Fruit fly (Drosophila melanogaster) whole organism, prepupa: ENCODE results near the gene CG1571.
A peak's percentile ranks its signal among the peaks of the same experiment; 100 is the strongest.

Experiments
- Blimp-1 ChIP-seq: fragments of 200-800 bp; sonication (Bioruptor generic); optimal IDR thresholded peaks from 3 replicates; lab custom pipeline; 2017; ENCODE audit warnings: missing biosample characterization, missing genetic modification characterization, mild to moderate bottlenecking, moderate library complexity, missing genetic modification reagents
- CG10669 ChIP-seq: fragments of 200-800 bp; sonication (Bioruptor generic); optimal IDR thresholded peaks from 3 replicates; lab custom pipeline; 2018; ENCODE audit warnings: missing biosample characterization, mild to moderate bottlenecking, missing genetic modification characterization, moderate library complexity
- CG11294 ChIP-seq: fragments of 200-800 bp; sonication (Bioruptor generic); IDR thresholded peaks from 2 replicates; pipeline ENCODE4 v1.3.6; 2022; ENCODE audit warnings: missing biosample characterization, missing genetic modification characterization
- CG11762 ChIP-seq: fragments of 200-800 bp; sonication (Bioruptor generic); optimal IDR thresholded peaks from 3 replicates; lab custom pipeline; 2016; ENCODE audit warnings: missing biosample characterization, missing genetic modification characterization; ENCODE audit not compliant: insufficient read depth
- CG11902 ChIP-seq: fragments of 200-800 bp; sonication (Bioruptor generic); optimal IDR thresholded peaks from 3 replicates; lab custom pipeline; 2016; ENCODE audit warnings: missing biosample characterization, missing genetic modification characterization
- CG15336 ChIP-seq: fragments of 200-800 bp; sonication (Bioruptor generic); IDR thresholded peaks from 2 replicates; pipeline ENCODE4 v1.3.6; 2022; ENCODE audit warnings: missing biosample characterization, missing genetic modification characterization
- CG16779 ChIP-seq: fragments of 200-800 bp; sonication (Bioruptor generic); optimal IDR thresholded peaks from 3 replicates; lab custom pipeline; 2017; ENCODE audit warnings: missing biosample characterization, mild to moderate bottlenecking, missing genetic modification characterization
- CG3032 ChIP-seq: fragments of 200-800 bp; optimal IDR thresholded peaks from 2 replicates; lab custom pipeline; 2019; ENCODE audit warnings: missing biosample characterization, mild to moderate bottlenecking, missing genetic modification characterization, moderate library complexity
- CG31627 ChIP-seq: fragments of 200-800 bp; sonication (Bioruptor generic); optimal IDR thresholded peaks from 3 replicates; lab custom pipeline; 2016; ENCODE audit warnings: missing biosample characterization, missing genetic modification characterization
- CG34406 ChIP-seq: fragments of 200-800 bp; sonication (Bioruptor generic); optimal IDR thresholded peaks from 3 replicates; lab custom pipeline; 2016; ENCODE audit warnings: missing biosample characterization, missing genetic modification characterization
- CG6276 ChIP-seq: fragments of 200-800 bp; sonication (Bioruptor generic); optimal IDR thresholded peaks from 2 replicates; lab custom pipeline; 2017; ENCODE audit warnings: missing biosample characterization, mild to moderate bottlenecking, missing genetic modification characterization
- CG6792 ChIP-seq: fragments of 200-800 bp; sonication (Bioruptor generic); optimal IDR thresholded peaks from 3 replicates; lab custom pipeline; 2016; ENCODE audit warnings: missing biosample characterization, missing genetic modification characterization
- CG8119 ChIP-seq: fragments of 200-800 bp; sonication (Bioruptor generic); IDR thresholded peaks from 3 replicates; pipeline ENCODE4 v1.3.6; 2022; ENCODE audit warnings: missing biosample characterization, missing genetic modification characterization
- CG8632 ChIP-seq: fragments of 200-800 bp; sonication (Bioruptor generic); optimal IDR thresholded peaks from 3 replicates; lab custom pipeline; 2016; ENCODE audit warnings: missing biosample characterization, missing genetic modification characterization
- Eip78C ChIP-seq: fragments of 200-800 bp; sonication (Bioruptor generic); peaks from one replicate; lab custom pipeline; 2016; ENCODE audit warnings: missing biosample characterization, missing genetic modification characterization
- Eip93F ChIP-seq: fragments of 200-800 bp; sonication (Bioruptor generic); optimal IDR thresholded peaks from 2 replicates; lab custom pipeline; 2016; ENCODE audit warnings: missing biosample characterization, mild to moderate bottlenecking, missing genetic modification characterization
- Ets96B ChIP-seq: fragments of 200-800 bp; optimal IDR thresholded peaks from 2 replicates; lab custom pipeline; 2019; ENCODE audit warnings: missing biosample characterization, mild to moderate bottlenecking, missing genetic modification characterization, moderate library complexity
- Hr39 ChIP-seq: fragments of 200-800 bp; sonication (Bioruptor generic); optimal IDR thresholded peaks from 2 replicates; lab custom pipeline; 2016; ENCODE audit warnings: missing biosample characterization, missing genetic modification characterization
- Sox14 ChIP-seq: fragments of 200-800 bp; sonication (Bioruptor generic); optimal IDR thresholded peaks from 3 replicates; lab custom pipeline; 2016; ENCODE audit warnings: missing biosample characterization, missing genetic modification characterization
- Sox15 ChIP-seq: fragments of 200-800 bp; sonication (Bioruptor generic); optimal IDR thresholded peaks from 3 replicates; lab custom pipeline; 2016; ENCODE audit warnings: missing biosample characterization, missing genetic modification characterization
- achi ChIP-seq: fragments of 200-800 bp; sonication (Bioruptor generic); optimal IDR thresholded peaks from 3 replicates; lab custom pipeline; 2016; ENCODE audit warnings: missing biosample characterization, missing genetic modification characterization
- cyc ChIP-seq: fragments of 200-800 bp; sonication (Bioruptor generic); optimal IDR thresholded peaks from 3 replicates; lab custom pipeline; 2016; ENCODE audit warnings: missing biosample characterization, missing genetic modification characterization
- dac ChIP-seq: fragments of 200-800 bp; sonication (Bioruptor generic); optimal IDR thresholded peaks from 2 replicates; lab custom pipeline; 2017; ENCODE audit warnings: missing biosample characterization, mild to moderate bottlenecking, missing genetic modification characterization
- eg ChIP-seq: fragments of 200-800 bp; sonication (Bioruptor generic); IDR thresholded peaks from 3 replicates; pipeline ENCODE4 v1.3.6; 2022; ENCODE audit warnings: missing biosample characterization, missing genetic modification characterization
- fd85E ChIP-seq: fragments of 200-800 bp; sonication (Bioruptor generic); optimal IDR thresholded peaks from 3 replicates; lab custom pipeline; 2016; ENCODE audit warnings: missing biosample characterization, missing genetic modification characterization
- fkh ChIP-seq: fragments of 200-800 bp; sonication (Bioruptor generic); optimal IDR thresholded peaks from 3 replicates; lab custom pipeline; 2017; ENCODE audit warnings: missing biosample characterization, mild to moderate bottlenecking, missing genetic modification characterization, moderate library complexity
- net ChIP-seq: fragments of 200-800 bp; sonication (Bioruptor generic); optimal IDR thresholded peaks from 3 replicates; lab custom pipeline; 2016; ENCODE audit warnings: missing biosample characterization, missing genetic modification characterization
- ss ChIP-seq, 2 experiments: fragments of 200-800 bp; sonication (Bioruptor generic); optimal IDR thresholded peaks; 2 replicates in 1 of 2; 3 replicates in 1 of 2; lab custom pipeline; 2017 to 2018; ENCODE audit warnings: mild to moderate bottlenecking in 2 of 2, missing biosample characterization in 2 of 2, missing genetic modification characterization in 2 of 2, moderate library complexity in 1 of 2
- svp ChIP-seq: fragments of 200-800 bp; sonication (Bioruptor generic); peaks from one replicate; lab custom pipeline; 2016; ENCODE audit warnings: missing biosample characterization, missing genetic modification characterization
- topi ChIP-seq: fragments of 200-800 bp; sonication (Bioruptor generic); optimal IDR thresholded peaks from 3 replicates; lab custom pipeline; 2016; ENCODE audit warnings: missing biosample characterization, missing genetic modification characterization

The CG1571 gene

dm6 chrX:8075300-8075927 is at the start of gene CG1571, which contains the start of gene Upf2:
Gene CG1571, plus strand, starts transcription at chrX:8075877.
Gene Upf2, minus strand, starts transcription at chrX:8075466.
- no peak for TF ChIP-seq CG15336 (GFP tag; lab: Robert Waterston, UW)
- TF ChIP-seq fd85E (GFP tag; lab: Kevin White, UChicago), result no peak
- no peak for TF ChIP-seq CG8632 (GFP tag; lab: Kevin White, UChicago)
- no peak for TF ChIP-seq CG16779 (tag; lab: Kevin White, UChicago)
- no peak for TF ChIP-seq CG6792 (GFP tag; lab: Kevin White, UChicago)
- TF ChIP-seq CG6276 (GFP tag; lab: Kevin White, UChicago), result no peak
- TF ChIP-seq dac (GFP tag; lab: Kevin White, UChicago), result no peak
- TF ChIP-seq Eip78C (GFP tag; lab: Kevin White, UChicago), result no peak
- TF ChIP-seq net (GFP tag; lab: Kevin White, UChicago), result no peak
- TF ChIP-seq topi (GFP tag; lab: Kevin White, UChicago), result no peak
- no peak for TF ChIP-seq Blimp-1
- TF ChIP-seq eg (GFP tag; lab: Robert Waterston, UW), result no peak
- no peak for TF ChIP-seq CG3032 (tag; lab: Kevin White, UChicago)
- TF ChIP-seq CG11902 (GFP tag; lab: Kevin White, UChicago), result no peak
- no peak for TF ChIP-seq CG10669 (GFP tag; lab: Kevin White, UChicago)
- TF ChIP-seq CG8119 (GFP tag; lab: Robert Waterston, UW), result no peak
- no peak for TF ChIP-seq CG11294
- TF ChIP-seq, all 60 proteins: peak for 0

- TF ChIP-seq svp (GFP tag; lab: Kevin White, UChicago) (peak; percentile 76), CG31627 (GFP tag; lab: Kevin White, UChicago) (no peak)
- TF ChIP-seq, all 60 proteins: peak for 1
These were observed 38.3 kb upstream of the CG1571 start, which contains the start of gene CG2233 for dm6 chrX:8037334-8037733. Gene CG2233, minus strand, starts transcription at chrX:8037517.

- no peak for TF ChIP-seq CG11762 (GFP tag; lab: Kevin White, UChicago)
- no peak for TF ChIP-seq svp (GFP tag; lab: Kevin White, UChicago)
- no peak for TF ChIP-seq CG8119 (GFP tag; lab: Robert Waterston, UW)
- no peak for TF ChIP-seq ss (GFP tag; optimal IDR thresholded peaks at IDR 0.05; lab: Kevin White, UChicago)
These were observed 36.7 kb upstream of the CG1571 start for dm6 chrX:8038934-8039333.

- TF ChIP-seq CG16779 (tag; lab: Kevin White, UChicago) (no peak), CG6792 (GFP tag; lab: Kevin White, UChicago) (no peak), CG3032 (tag; lab: Kevin White, UChicago) (no peak), CG34406 (no peak), Eip93F (GFP tag; lab: Kevin White, UChicago) (no peak), achi (GFP tag; lab: Kevin White, UChicago) (no peak), CG15336 (GFP tag; lab: Robert Waterston, UW) (no peak), CG11762 (GFP tag; lab: Kevin White, UChicago) (no peak), Sox15 (GFP tag; lab: Kevin White, UChicago) (no peak), Hr39 (no peak), CG31627 (GFP tag; lab: Kevin White, UChicago) (no peak), Sox14 (no peak), CG10669 (GFP tag; lab: Kevin White, UChicago) (no peak), cyc (GFP tag; lab: Kevin White, UChicago) (no peak), CG11902 (GFP tag; lab: Kevin White, UChicago) (no peak)
These were observed 29.2 kb upstream of the CG1571 start for dm6 chrX:8046520-8046919.

- TF ChIP-seq CG11762 (GFP tag; lab: Kevin White, UChicago), result no peak
- no peak for TF ChIP-seq svp (GFP tag; lab: Kevin White, UChicago)
- TF ChIP-seq Ets96B (tag; lab: Kevin White, UChicago), result no peak
- TF ChIP-seq fkh, result peak; percentile 50
- TF ChIP-seq, all 60 proteins: peak for 1
These were observed 26.4 kb upstream of the CG1571 start for dm6 chrX:8049292-8049691.
